Fruit fly (Drosophila melanogaster) whole organism, embryonic: ENCODE results near the gene Muc68Ca.

Experiments
- Antp ChIP-seq: fragments of 200-800 bp; sonication (Bioruptor generic); optimal IDR thresholded peaks from 3 replicates; lab custom pipeline; 2016; ENCODE audit warnings: missing biosample characterization, missing genetic modification characterization
- CG11093 ChIP-seq: fragments of 200-800 bp; sonication (Bioruptor generic); IDR thresholded peaks from 3 replicates; pipeline ENCODE4 v1.3.6; 2022; ENCODE audit warnings: missing biosample characterization, missing genetic modification characterization
- CG11456 ChIP-seq: fragments of 200-800 bp; sonication (Bioruptor generic); IDR thresholded peaks from 3 replicates; pipeline ENCODE4 v1.3.6; 2022; ENCODE audit warnings: missing biosample characterization, missing genetic modification characterization
- CG12071 ChIP-seq: fragments of 200-800 bp; sonication (Bioruptor generic); optimal IDR thresholded peaks from 3 replicates; lab custom pipeline; 2018; ENCODE audit warnings: missing biosample characterization, mild to moderate bottlenecking, missing genetic modification characterization
- CG12104 ChIP-seq: fragments of 200-800 bp; sonication (Bioruptor generic); optimal IDR thresholded peaks from 3 replicates; lab custom pipeline; 2016; ENCODE audit warnings: missing biosample characterization, missing genetic modification characterization
- CG12236 ChIP-seq: fragments of 200-800 bp; sonication (Bioruptor generic); optimal IDR thresholded peaks from 2 replicates; lab custom pipeline; 2016; ENCODE audit warnings: missing biosample characterization, missing genetic modification characterization
- CG12299 ChIP-seq: fragments of 200-800 bp; sonication (Bioruptor generic); optimal IDR thresholded peaks from 2 replicates; lab custom pipeline; 2018; ENCODE audit warnings: missing biosample characterization, mild to moderate bottlenecking, missing genetic modification characterization
- CG12769 ChIP-seq: fragments of 200-800 bp; sonication (Bioruptor generic); optimal IDR thresholded peaks from 2 replicates; lab custom pipeline; 2019; ENCODE audit warnings: missing biosample characterization, mild to moderate bottlenecking, missing genetic modification characterization, moderate library complexity
- CG15073 ChIP-seq: fragments of 200-800 bp; sonication (Bioruptor generic); optimal IDR thresholded peaks from 2 replicates; lab custom pipeline; 2016; ENCODE audit warnings: missing biosample characterization, missing genetic modification characterization
- CG17912 ChIP-seq: fragments of 200-800 bp; sonication (Bioruptor generic); optimal IDR thresholded peaks from 2 replicates; lab custom pipeline; 2018; ENCODE audit warnings: missing biosample characterization, mild to moderate bottlenecking, missing genetic modification characterization
- CG18764 ChIP-seq: fragments of 200-800 bp; sonication (Bioruptor generic); optimal IDR thresholded peaks from 3 replicates; lab custom pipeline; 2016; ENCODE audit warnings: missing biosample characterization, missing genetic modification characterization
- CG2129 ChIP-seq: fragments of 200-800 bp; sonication (Bioruptor generic); IDR thresholded peaks from 2 replicates; pipeline ENCODE4 v1.3.6; 2022; ENCODE audit warnings: missing biosample characterization, missing genetic modification characterization; ENCODE audit not compliant: partially characterized antibody
- CG2202 ChIP-seq: fragments of 200-800 bp; sonication (Bioruptor generic); optimal IDR thresholded peaks from 2 replicates; lab custom pipeline; 2018; ENCODE audit warnings: missing biosample characterization, mild to moderate bottlenecking, missing genetic modification characterization
- CG2712 ChIP-seq: fragments of 200-800 bp; optimal IDR thresholded peaks from 3 replicates; lab custom pipeline; 2019; ENCODE audit warnings: missing biosample characterization, mild to moderate bottlenecking, missing genetic modification characterization, moderate library complexity
- CG3163 ChIP-seq: fragments of 200-800 bp; sonication (Bioruptor generic); optimal IDR thresholded peaks from 3 replicates; lab custom pipeline; 2016; ENCODE audit warnings: missing biosample characterization, missing genetic modification characterization
- CG32532 ChIP-seq: fragments of 200-800 bp; sonication (Bioruptor generic); IDR thresholded peaks from 2 replicates; pipeline ENCODE4 v1.3.6; 2022; ENCODE audit warnings: missing biosample characterization, missing genetic modification characterization
- CG33557 ChIP-seq: fragments of 200-800 bp; sonication (Bioruptor generic); optimal IDR thresholded peaks from 2 replicates; lab custom pipeline; 2019; ENCODE audit warnings: missing biosample characterization, mild to moderate bottlenecking, missing genetic modification characterization, moderate library complexity
- CG3407 ChIP-seq: fragments of 200-800 bp; sonication (Bioruptor generic); optimal IDR thresholded peaks from 2 replicates; lab custom pipeline; 2018; ENCODE audit warnings: missing biosample characterization, mild to moderate bottlenecking, missing genetic modification characterization
- CG34422 ChIP-seq: fragments of 200-800 bp; sonication (Bioruptor generic); IDR thresholded peaks from 3 replicates; pipeline ENCODE4 v1.3.6; 2022; ENCODE audit warnings: missing biosample characterization, missing genetic modification characterization
- CG6683 ChIP-seq: fragments of 200-800 bp; sonication (Bioruptor generic); optimal IDR thresholded peaks from 2 replicates; lab custom pipeline; 2017; ENCODE audit warnings: missing biosample characterization, mild to moderate bottlenecking, missing genetic modification characterization, missing genetic modification reagents
- ERR ChIP-seq: fragments of 200-800 bp; sonication (Bioruptor generic); optimal IDR thresholded peaks from 2 replicates; lab custom pipeline; 2016; ENCODE audit warnings: missing biosample characterization, missing genetic modification characterization
- HmgZ ChIP-seq: fragments of 200-800 bp; sonication (Bioruptor generic); optimal IDR thresholded peaks from 2 replicates; lab custom pipeline; 2018; ENCODE audit warnings: missing biosample characterization, mild to moderate bottlenecking, missing genetic modification characterization
- Jarid2 ChIP-seq: fragments of 200-800 bp; sonication (Bioruptor generic); optimal IDR thresholded peaks from 3 replicates; lab custom pipeline; 2017; ENCODE audit warnings: mild to moderate bottlenecking, missing biosample characterization, missing genetic modification reagents, missing genetic modification characterization
- Spps ChIP-seq: fragments of 200-800 bp; sonication (Bioruptor generic); optimal IDR thresholded peaks from 2 replicates; lab custom pipeline; 2018; ENCODE audit warnings: missing biosample characterization, mild to moderate bottlenecking, missing genetic modification characterization
- Trl ChIP-seq, 3 experiments: fragments of >200 bp in 2 of 3; fragments of 200-800 bp in 1 of 3; sonication (Bioruptor generic) in 1 of 3; optimal IDR thresholded peaks; 2 replicates in 1 of 3; 3 replicates in 2 of 3; lab custom pipeline; 2016 to 2017; ENCODE audit warnings: missing biosample characterization in 1 of 3, missing genetic modification characterization in 1 of 3
- Xrp1 ChIP-seq: fragments of 200-800 bp; sonication (Bioruptor generic); IDR thresholded peaks from 2 replicates; pipeline ENCODE4 v1.3.6; 2022; ENCODE audit warnings: missing biosample characterization, missing genetic modification characterization
- abd-A ChIP-seq: fragments of 200-800 bp; sonication (Bioruptor generic); optimal IDR thresholded peaks from 3 replicates; lab custom pipeline; 2019; ENCODE audit warnings: missing biosample characterization, mild to moderate bottlenecking, missing genetic modification characterization, moderate library complexity
- ac ChIP-seq: fragments of 200-800 bp; sonication (Bioruptor generic); optimal IDR thresholded peaks from 3 replicates; lab custom pipeline; 2017; ENCODE audit warnings: missing biosample characterization, mild to moderate bottlenecking, missing genetic modification characterization
- ato ChIP-seq: fragments of 200-800 bp; sonication (Bioruptor generic); IDR thresholded peaks from 2 replicates; pipeline ENCODE4 v1.3.6; 2022; ENCODE audit warnings: missing biosample characterization, missing genetic modification characterization; ENCODE audit not compliant: partially characterized antibody
- chinmo ChIP-seq: fragments of 200-800 bp; sonication (Bioruptor generic); IDR thresholded peaks from 4 replicates; pipeline ENCODE4 v1.3.6; 2022; ENCODE audit warnings: missing biosample characterization, missing genetic modification characterization; ENCODE audit not compliant: partially characterized antibody
- gcm2 ChIP-seq: fragments of 200-800 bp; sonication (Bioruptor generic); optimal IDR thresholded peaks from 2 replicates; lab custom pipeline; 2016; ENCODE audit warnings: missing biosample characterization, missing genetic modification characterization
- gro ChIP-seq: fragments of 200-800 bp; sonication (Bioruptor generic); optimal IDR thresholded peaks from 2 replicates; lab custom pipeline; 2016; ENCODE audit warnings: missing biosample characterization, missing genetic modification characterization
- her ChIP-seq: fragments of 200-800 bp; sonication (Bioruptor generic); optimal IDR thresholded peaks from 2 replicates; lab custom pipeline; 2016; ENCODE audit warnings: missing biosample characterization, missing genetic modification characterization
- inv ChIP-seq: fragments of 200-800 bp; sonication (Bioruptor generic); IDR thresholded peaks from 2 replicates; pipeline ENCODE4 v1.3.6; 2022; ENCODE audit warnings: missing biosample characterization, missing genetic modification characterization; ENCODE audit not compliant: partially characterized antibody
- lmd ChIP-seq: fragments of 200-800 bp; sonication (Bioruptor generic); IDR thresholded peaks from 2 replicates; pipeline ENCODE4 v1.3.6; 2022; ENCODE audit warnings: missing biosample characterization, missing genetic modification characterization
- maf-S ChIP-seq: fragments of 200-800 bp; sonication (Bioruptor generic); optimal IDR thresholded peaks from 2 replicates; lab custom pipeline; 2016; ENCODE audit warnings: missing biosample characterization, missing genetic modification characterization
- mirr ChIP-seq: fragments of 200-800 bp; sonication (Bioruptor generic); optimal IDR thresholded peaks from 3 replicates; lab custom pipeline; 2018; ENCODE audit warnings: missing biosample characterization, mild to moderate bottlenecking, missing genetic modification characterization
- pfk ChIP-seq: fragments of 200-800 bp; sonication (Bioruptor generic); optimal IDR thresholded peaks from 2 replicates; lab custom pipeline; 2018; ENCODE audit warnings: missing biosample characterization, mild to moderate bottlenecking, missing genetic modification characterization, moderate library complexity
- psq ChIP-seq: fragments of 200-800 bp; sonication (Bioruptor generic); optimal IDR thresholded peaks from 2 replicates; lab custom pipeline; 2017; ENCODE audit warnings: missing biosample characterization, missing genetic modification characterization
- pzg ChIP-seq: fragments of 200-800 bp; sonication (Bioruptor generic); optimal IDR thresholded peaks from 3 replicates; lab custom pipeline; 2018; ENCODE audit warnings: missing biosample characterization, mild to moderate bottlenecking, missing genetic modification characterization, moderate library complexity
- repo ChIP-seq: fragments of 200-800 bp; sonication (Bioruptor generic); optimal IDR thresholded peaks from 2 replicates; lab custom pipeline; 2016; ENCODE audit warnings: missing biosample characterization, missing genetic modification characterization
- sna ChIP-seq: fragments of 200-800 bp; sonication (Bioruptor generic); IDR thresholded peaks from 2 replicates; pipeline ENCODE4 v1.3.6; 2022; ENCODE audit warnings: missing biosample characterization, missing genetic modification characterization; ENCODE audit not compliant: partially characterized antibody
- sr ChIP-seq: fragments of 200-800 bp; sonication (Bioruptor generic); IDR thresholded peaks from 3 replicates; pipeline ENCODE4 v1.3.6; 2022; ENCODE audit warnings: missing biosample characterization, missing genetic modification characterization
- toy ChIP-seq: fragments of 200-800 bp; sonication (Bioruptor generic); IDR thresholded peaks from 2 replicates; pipeline ENCODE4 v1.3.6; 2022; ENCODE audit warnings: missing biosample characterization, missing genetic modification characterization
- ttk ChIP-seq: fragments of 200-800 bp; sonication (Bioruptor generic); IDR thresholded peaks from 2 replicates; pipeline ENCODE4 v2.1.2; 2022; ENCODE audit warnings: missing biosample characterization, missing genetic modification characterization
- vnd ChIP-seq: fragments of 200-800 bp; sonication (Bioruptor generic); IDR thresholded peaks from 3 replicates; pipeline ENCODE4 v1.3.6; 2022; ENCODE audit warnings: missing biosample characterization, missing genetic modification characterization; ENCODE audit not compliant: partially characterized antibody
- yki ChIP-seq: fragments of >200 bp; optimal IDR thresholded peaks from 3 replicates; lab custom pipeline; 2018

Gene Muc68Ca

dm6 chr3L:11561946-11562760 is 57.7 kb downstream of the Muc68Ca start, which contains the start of the genes CG7394 and Mob2 (continued):
- peak; percentile 46 for TF ChIP-seq mirr (GFP tag; lab: Kevin White, UChicago)
- TF ChIP-seq sr (GFP tag; lab: Robert Waterston, UW) = peak; percentile 51; the same call in 1 of the 3 replicates
- TF ChIP-seq CG6683 = peak; percentile 63
- TF ChIP-seq CG12769 = peak; percentile 94
- peak; percentile 87 for TF ChIP-seq lmd (GFP tag; lab: Robert Waterston, UW)
- peak; percentile 37 for TF ChIP-seq Spps (tag; lab: Kevin White, UChicago)
- peak; percentile 84 for TF ChIP-seq CG2202
- TF ChIP-seq CG12299 (tag; lab: Kevin White, UChicago) = peak; percentile 84
- TF ChIP-seq CG3163 = peak; percentile 66
- peak; percentile 88 for TF ChIP-seq ttk (GFP tag; lab: Robert Waterston, UW)
- TF ChIP-seq Antp (GFP tag; lab: Kevin White, UChicago) = peak; percentile 63
- peak; percentile 80 for TF ChIP-seq gro
- TF ChIP-seq psq (GFP tag; lab: Kevin White, UChicago) = peak; percentile 64
- TF ChIP-seq CG11456 (GFP tag; lab: Robert Waterston, UW) = peak; percentile 93
- TF ChIP-seq CG11093 (GFP tag; lab: Robert Waterston, UW) = peak; percentile 86; the same call in 2 of the 3 replicates
- peak; percentile 85 for TF ChIP-seq pzg (GFP tag; lab: Kevin White, UChicago)
- peak; percentile 73 for TF ChIP-seq CG12071 (GFP tag; lab: Kevin White, UChicago)
- TF ChIP-seq ato (GFP tag; lab: Robert Waterston, UW) = peak; percentile 62
- peak; percentile 79 for TF ChIP-seq inv (GFP tag; lab: Robert Waterston, UW)
- peak; percentile 52 for TF ChIP-seq CG17912 (GFP tag; lab: Kevin White, UChicago)
- no peak for TF ChIP-seq maf-S (GFP tag; lab: Kevin White, UChicago)
- peak in 1 of 2 experiments; percentile 55 for TF ChIP-seq Trl (optimal IDR thresholded peaks at IDR 0.05; lab: Kevin White, UChicago)
- TF ChIP-seq Trl (GFP tag; optimal IDR thresholded peaks at IDR 0.05; lab: Kevin White, UChicago) = peak; percentile 82
- peak; percentile 86 for TF ChIP-seq sna (GFP tag; lab: Robert Waterston, UW)
- TF ChIP-seq CG32532 (GFP tag; lab: Robert Waterston, UW) = peak; percentile 94
- TF ChIP-seq CG33557 (GFP tag; lab: Kevin White, UChicago) = peak; percentile 71
- peak; percentile 75 for TF ChIP-seq abd-A (tag; lab: Kevin White, UChicago)
- TF ChIP-seq HmgZ (tag; lab: Kevin White, UChicago) = peak; percentile 92
- peak; percentile 86 for TF ChIP-seq vnd (GFP tag; lab: Robert Waterston, UW)
- peak; percentile 80 for TF ChIP-seq repo (GFP tag; lab: Kevin White, UChicago)
- TF ChIP-seq gcm2 (GFP tag; lab: Kevin White, UChicago) = peak; percentile 41
- TF ChIP-seq chinmo (GFP tag; lab: Robert Waterston, UW) = peak; percentile 76; the same call in 2 of the 4 replicates
- peak; percentile 7 for TF ChIP-seq pfk
- peak; percentile 44 for TF ChIP-seq CG15073 (GFP tag; lab: Kevin White, UChicago)
- peak; percentile 62 for TF ChIP-seq CG3407 (GFP tag; lab: Kevin White, UChicago)
- TF ChIP-seq Jarid2 (GFP tag; lab: Kevin White, UChicago) = peak; percentile 30
- peak; percentile 89 for TF ChIP-seq CG2712 (tag; lab: Kevin White, UChicago)
- peak; percentile 57 for TF ChIP-seq CG12236 (GFP tag; lab: Kevin White, UChicago)
- TF ChIP-seq her (GFP tag; lab: Kevin White, UChicago) = peak; percentile 46
- peak; percentile 41 for TF ChIP-seq ERR (GFP tag; lab: Kevin White, UChicago)
- peak; percentile 73 for TF ChIP-seq CG12104
- peak; percentile 69 for TF ChIP-seq CG2129 (GFP tag; lab: Robert Waterston, UW)
- no peak for TF ChIP-seq yki (lab: Kevin White, UChicago)
- TF ChIP-seq Xrp1 (GFP tag; lab: Robert Waterston, UW) = peak; percentile 93
- peak; percentile 87 for TF ChIP-seq toy
- peak; percentile 81 for TF ChIP-seq CG34422
- peak; percentile 88 for TF ChIP-seq CG18764 (GFP tag; lab: Kevin White, UChicago)
- peak; percentile 15 for TF ChIP-seq ac
